Worm (Caenorhabditis elegans) whole organism, L3 larva: ENCODE results near the gene Y43F8B.13.

ENCODE experiments used
- mdl-1 ChIP-seq: fragments of 150-350 bp; optimal IDR thresholded peaks from 2 replicates; lab custom pipeline; 2014; ENCODE audit warnings: missing biosample characterization, missing genetic modification characterization
- nfya-1 ChIP-seq: sonication (generic microtip); optimal IDR thresholded peaks from 2 replicates; lab custom pipeline; 2017; ENCODE audit warnings: missing genetic modification characterization, mild to moderate bottlenecking, missing compliant biosample characterization, antibody characterized with exemption, moderate library complexity; ENCODE audit not compliant: insufficient read depth
- nhr-11 ChIP-seq: fragments of 150-350 bp; optimal IDR thresholded peaks from 2 replicates; lab custom pipeline; 2014; ENCODE audit warnings: missing biosample characterization, missing genetic modification characterization
- nhr-43 ChIP-seq: sonication (generic microtip); optimal IDR thresholded peaks from 2 replicates; lab custom pipeline; 2016; ENCODE audit warnings: mild to moderate bottlenecking, missing genetic modification characterization, missing compliant biosample characterization; ENCODE audit not compliant: poor library complexity, severe bottlenecking
- nhr-76 ChIP-seq: fragments of 150-350 bp; sonication (generic microtip); optimal IDR thresholded peaks from 5 replicates; lab custom pipeline; 2014; ENCODE audit warnings: missing biosample characterization, missing genetic modification characterization
- nhr-77 ChIP-seq: fragments of 150-350 bp; optimal IDR thresholded peaks from 2 replicates; lab custom pipeline; 2014; ENCODE audit warnings: missing biosample characterization, missing genetic modification characterization
- pha-4 ChIP-seq: fragments of 150-350 bp; optimal IDR thresholded peaks from 2 replicates; lab custom pipeline; 2014; ENCODE audit warnings: missing biosample characterization, missing genetic modification reagents, missing genetic modification characterization
- sea-2 ChIP-seq: fragments of 150-350 bp; sonication (generic microtip); optimal IDR thresholded peaks from 4 replicates; lab custom pipeline; 2014; ENCODE audit warnings: missing biosample characterization, missing genetic modification reagents, missing genetic modification characterization

- TF ChIP-seq pha-4 (tag; lab: Kevin White, UChicago) (no peak), nhr-43 (tag; lab: Kevin White, UChicago) (no peak), nhr-11 (no peak), mdl-1 (tag; lab: Kevin White, UChicago) (no peak), sea-2 (GFP tag; lab: Kevin White, UChicago) (no peak), nfya-1 (tag; lab: Kevin White, UChicago) (no peak), nhr-77 (tag; lab: Kevin White, UChicago) (no peak), nhr-76 (tag; lab: Kevin White, UChicago) (no peak)
Observed at ce11 chrV:19431036-19431435, 24.7 kb upstream of the Y43F8B.13 start, which contains the start of gene srw-85.
